Fruit fly (Drosophila melanogaster): Measurements from ENCODE around the gene Sec8.

The Sec8 gene

DNA sequence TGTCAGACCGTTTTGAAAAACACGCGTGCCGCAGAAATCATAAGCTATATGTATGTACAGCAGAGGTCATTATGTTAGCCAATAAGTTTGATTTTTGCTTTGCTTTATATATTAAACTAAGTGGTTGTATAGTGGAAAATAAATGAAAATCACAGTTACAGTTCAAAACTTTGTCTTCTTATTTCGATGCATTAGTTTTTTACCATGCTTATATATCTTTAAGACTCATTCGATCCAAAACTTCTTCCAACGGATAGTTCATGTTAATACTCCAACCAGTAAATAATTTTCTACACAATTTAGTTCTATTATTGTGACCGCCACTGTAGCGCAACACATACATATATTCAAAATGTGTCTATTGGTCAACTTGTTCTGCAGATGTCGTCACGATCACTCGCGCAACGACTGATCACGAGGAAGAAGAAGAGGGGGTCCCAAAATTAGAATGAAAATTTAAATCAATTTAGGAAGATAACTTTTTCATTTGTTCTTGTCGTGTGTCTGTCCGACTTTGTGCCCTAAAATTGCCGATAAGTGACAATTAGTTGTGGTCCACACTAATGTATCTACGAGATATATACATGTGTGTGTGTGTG is 53.2 kb downstream of the Sec8 start:
- no peak for TF ChIP-seq Dll (optimal IDR thresholded peaks at IDR 0.05)
- no peak for TF ChIP-seq EcR (GFP tag; optimal IDR thresholded peaks at IDR 0.05)
- no peak for TF ChIP-seq usp (GFP tag; optimal IDR thresholded peaks at IDR 0.05)
- no peak for TF ChIP-seq psq (optimal IDR thresholded peaks at IDR 0.05)
- no peak for TF ChIP-seq pan (optimal IDR thresholded peaks at IDR 0.05)

dm6 chr3R:5704982-5705381 is 53.8 kb downstream of the Sec8 start:
- no peak for TF ChIP-seq EcR (GFP tag; optimal IDR thresholded peaks at IDR 0.05)
- no peak for TF ChIP-seq psq (optimal IDR thresholded peaks at IDR 0.05)
- TF ChIP-seq pan (optimal IDR thresholded peaks at IDR 0.05), result no peak
- no peak for TF ChIP-seq CG8478 (optimal IDR thresholded peaks at IDR 0.05)
- no peak for TF ChIP-seq usp (GFP tag; optimal IDR thresholded peaks at IDR 0.05)
